Fruit fly (Drosophila melanogaster) whole organism, embryonic: ENCODE data around the gene barr.
A peak's percentile ranks its signal among the peaks of the same experiment; 100 is the strongest.

ENCODE experiments used
- Aef1 ChIP-seq: fragments of 200-800 bp; sonication (Bioruptor generic); IDR thresholded peaks from 3 replicates; pipeline ENCODE4 v1.3.6; 2022; ENCODE audit warnings: missing biosample characterization, missing genetic modification characterization
- Awh ChIP-seq: fragments of 200-800 bp; sonication (Bioruptor generic); IDR thresholded peaks from 2 replicates; pipeline ENCODE4, ENCODE4 v1.3.6; 2022; ENCODE audit warnings: missing biosample characterization, missing genetic modification characterization
- CG10209 ChIP-seq: fragments of 200-800 bp; sonication (Bioruptor generic); optimal IDR thresholded peaks from 3 replicates; lab custom pipeline; 2017; ENCODE audit warnings: missing biosample characterization, mild to moderate bottlenecking, missing genetic modification characterization, missing genetic modification reagents
- CG11085 ChIP-seq: fragments of 200-800 bp; sonication (Bioruptor generic); IDR thresholded peaks from 2 replicates; pipeline ENCODE4 v1.3.6; 2022; ENCODE audit warnings: missing biosample characterization, missing genetic modification characterization
- CG11723 ChIP-seq: fragments of 200-800 bp; sonication (Bioruptor generic); optimal IDR thresholded peaks from 2 replicates; lab custom pipeline; 2017; ENCODE audit warnings: missing biosample characterization, mild to moderate bottlenecking, missing genetic modification characterization
- CG1603 ChIP-seq: fragments of 200-800 bp; sonication (Bioruptor generic); optimal IDR thresholded peaks from 2 replicates; lab custom pipeline; 2019; ENCODE audit warnings: missing biosample characterization, mild to moderate bottlenecking, missing genetic modification characterization, moderate library complexity
- CG1647 ChIP-seq: fragments of 200-800 bp; sonication (Bioruptor generic); optimal IDR thresholded peaks from 3 replicates; lab custom pipeline; 2016; ENCODE audit warnings: missing biosample characterization, missing genetic modification characterization
- CG16863 ChIP-seq: fragments of 200-800 bp; sonication (Bioruptor generic); optimal IDR thresholded peaks from 3 replicates; lab custom pipeline; 2016; ENCODE audit warnings: missing biosample characterization, missing genetic modification characterization
- CG17568 ChIP-seq: fragments of 200-800 bp; sonication (Bioruptor generic); optimal IDR thresholded peaks from 2 replicates; lab custom pipeline; 2018; ENCODE audit warnings: missing biosample characterization, mild to moderate bottlenecking, missing genetic modification characterization, moderate library complexity
- CG2120 ChIP-seq: fragments of 200-800 bp; sonication (Bioruptor generic); optimal IDR thresholded peaks from 3 replicates; lab custom pipeline; 2016; ENCODE audit warnings: missing biosample characterization, missing genetic modification characterization
- CG2712 ChIP-seq: fragments of 200-800 bp; optimal IDR thresholded peaks from 3 replicates; lab custom pipeline; 2019; ENCODE audit warnings: missing biosample characterization, mild to moderate bottlenecking, missing genetic modification characterization, moderate library complexity
- CG30020 ChIP-seq: fragments of 200-800 bp; optimal IDR thresholded peaks from 2 replicates; lab custom pipeline; 2019; ENCODE audit warnings: missing biosample characterization, mild to moderate bottlenecking, missing genetic modification characterization, moderate library complexity
- CG3163 ChIP-seq: fragments of 200-800 bp; sonication (Bioruptor generic); optimal IDR thresholded peaks from 3 replicates; lab custom pipeline; 2016; ENCODE audit warnings: missing biosample characterization, missing genetic modification characterization
- CG32772 ChIP-seq: fragments of 200-800 bp; sonication (Bioruptor generic); IDR thresholded peaks from 2 replicates; pipeline ENCODE4 v1.3.6; 2022; ENCODE audit warnings: missing biosample characterization, missing genetic modification characterization
- CG33557 ChIP-seq: fragments of 200-800 bp; sonication (Bioruptor generic); optimal IDR thresholded peaks from 2 replicates; lab custom pipeline; 2019; ENCODE audit warnings: missing biosample characterization, mild to moderate bottlenecking, missing genetic modification characterization, moderate library complexity
- CG3995 ChIP-seq: fragments of 200-800 bp; sonication (Bioruptor generic); optimal IDR thresholded peaks from 3 replicates; lab custom pipeline; 2016; ENCODE audit warnings: missing biosample characterization, missing genetic modification characterization
- CG43689 ChIP-seq: fragments of 200-800 bp; sonication (Bioruptor generic); IDR thresholded peaks from 2 replicates; pipeline ENCODE4 v1.3.6; 2022; ENCODE audit warnings: missing biosample characterization, missing genetic modification characterization
- CG7556 ChIP-seq: fragments of 200-800 bp; sonication (Bioruptor generic); optimal IDR thresholded peaks from 2 replicates; lab custom pipeline; 2017; ENCODE audit warnings: missing biosample characterization, mild to moderate bottlenecking, missing genetic modification characterization
- CG7839 ChIP-seq: fragments of 200-800 bp; sonication (Bioruptor generic); optimal IDR thresholded peaks from 3 replicates; lab custom pipeline; 2018; ENCODE audit warnings: missing biosample characterization, mild to moderate bottlenecking, missing genetic modification characterization, moderate library complexity
- CG9876 ChIP-seq: fragments of 200-800 bp; sonication (Bioruptor generic); optimal IDR thresholded peaks from 2 replicates; lab custom pipeline; 2016; ENCODE audit warnings: missing biosample characterization, missing genetic modification characterization
- CrebB ChIP-seq: fragments of 200-800 bp; sonication (Bioruptor generic); optimal IDR thresholded peaks from 3 replicates; lab custom pipeline; 2018; ENCODE audit warnings: missing biosample characterization, mild to moderate bottlenecking, missing genetic modification characterization
- D19A ChIP-seq: fragments of 200-800 bp; optimal IDR thresholded peaks from 3 replicates; lab custom pipeline; 2019; ENCODE audit warnings: missing biosample characterization, mild to moderate bottlenecking, missing genetic modification characterization, moderate library complexity
- Dref ChIP-seq: fragments of 200-800 bp; sonication (Bioruptor generic); IDR thresholded peaks from 2 replicates; pipeline ENCODE4 v1.3.6; 2022; ENCODE audit warnings: missing biosample characterization, missing genetic modification characterization
- Eip74EF ChIP-seq, 2 experiments: fragments of 200-800 bp in 1 of 2; fragments of >200 bp in 1 of 2; sonication (Bioruptor generic) in 1 of 2; optimal IDR thresholded peaks; 2 replicates each; lab custom pipeline; 2017 to 2019; ENCODE audit warnings: missing biosample characterization in 2 of 2, missing genetic modification characterization in 2 of 2, mild to moderate bottlenecking in 1 of 2, moderate library complexity in 1 of 2
- Hey ChIP-seq: fragments of 200-800 bp; sonication (Bioruptor generic); optimal IDR thresholded peaks from 3 replicates; lab custom pipeline; 2018; ENCODE audit warnings: missing biosample characterization, mild to moderate bottlenecking, missing genetic modification characterization
- Hmx ChIP-seq: fragments of 200-800 bp; sonication (Bioruptor generic); optimal IDR thresholded peaks from 2 replicates; lab custom pipeline; 2016; ENCODE audit warnings: missing biosample characterization, missing genetic modification characterization
- Mes4 ChIP-seq: fragments of 200-800 bp; sonication (Bioruptor generic); optimal IDR thresholded peaks from 2 replicates; lab custom pipeline; 2016; ENCODE audit warnings: missing biosample characterization, missing genetic modification characterization
- Pdp1 ChIP-seq, 2 experiments: fragments of 200-800 bp; sonication (Bioruptor generic); optimal IDR thresholded peaks; 3 replicates each; lab custom pipeline; 2016; ENCODE audit warnings: missing biosample characterization in 2 of 2, missing genetic modification characterization in 2 of 2, mild to moderate bottlenecking in 1 of 2, moderate library complexity in 1 of 2
- Sox102F ChIP-seq: fragments of 200-800 bp; sonication (Bioruptor generic); optimal IDR thresholded peaks from 2 replicates; lab custom pipeline; 2018; ENCODE audit warnings: missing biosample characterization, mild to moderate bottlenecking, missing genetic modification characterization, moderate library complexity
- TFAM ChIP-seq: fragments of 200-800 bp; sonication (Bioruptor generic); optimal IDR thresholded peaks from 2 replicates; lab custom pipeline; 2017; ENCODE audit warnings: missing biosample characterization, missing genetic modification characterization, inconsistent platforms
- ase ChIP-seq: fragments of 200-800 bp; sonication (Bioruptor generic); IDR thresholded peaks from 3 replicates; pipeline ENCODE4 v1.3.6; 2022; ENCODE audit warnings: missing biosample characterization, missing genetic modification characterization
- az2 ChIP-seq: fragments of 200-800 bp; sonication (Bioruptor generic); optimal IDR thresholded peaks from 3 replicates; lab custom pipeline; 2016; ENCODE audit warnings: missing biosample characterization, missing genetic modification characterization
- cwo ChIP-seq: fragments of 200-800 bp; sonication (Bioruptor generic); optimal IDR thresholded peaks from 3 replicates; lab custom pipeline; 2017; ENCODE audit warnings: missing biosample characterization, missing genetic modification characterization, mild to moderate bottlenecking, moderate library complexity, missing genetic modification reagents
- ems ChIP-seq: fragments of 200-800 bp; sonication (Bioruptor generic); optimal IDR thresholded peaks from 3 replicates; lab custom pipeline; 2016; ENCODE audit warnings: missing biosample characterization, missing genetic modification characterization
- esg ChIP-seq: fragments of 200-800 bp; sonication (Bioruptor generic); conservative IDR thresholded peaks from 2 replicates; pipeline ENCODE4 v1.3.6; 2022; ENCODE audit warnings: missing biosample characterization, missing genetic modification characterization
- gce ChIP-seq: fragments of 200-800 bp; sonication (Bioruptor generic); IDR thresholded peaks from 3 replicates; pipeline ENCODE4 v1.3.6; 2022; ENCODE audit warnings: missing biosample characterization, missing genetic modification characterization
- gcm ChIP-seq: fragments of 200-800 bp; sonication (Bioruptor generic); optimal IDR thresholded peaks from 2 replicates; lab custom pipeline; 2019; ENCODE audit warnings: missing biosample characterization, mild to moderate bottlenecking, missing genetic modification characterization, moderate library complexity
- grau ChIP-seq: fragments of 200-800 bp; optimal IDR thresholded peaks from 3 replicates; lab custom pipeline; 2019; ENCODE audit warnings: missing biosample characterization, mild to moderate bottlenecking, missing genetic modification characterization, moderate library complexity
- gsb-n ChIP-seq: fragments of 200-800 bp; sonication (Bioruptor generic); optimal IDR thresholded peaks from 3 replicates; lab custom pipeline; 2018; ENCODE audit warnings: missing biosample characterization, mild to moderate bottlenecking, missing genetic modification characterization
- her ChIP-seq: fragments of 200-800 bp; sonication (Bioruptor generic); optimal IDR thresholded peaks from 2 replicates; lab custom pipeline; 2016; ENCODE audit warnings: missing biosample characterization, missing genetic modification characterization
- lov ChIP-seq, 2 experiments: fragments of 200-800 bp in 1 of 2; fragments of >200 bp in 1 of 2; sonication (Bioruptor generic) in 1 of 2; IDR thresholded peaks in 1 of 2; optimal IDR thresholded peaks in 1 of 2; 2 replicates in 1 of 2; 3 replicates in 1 of 2; pipeline versions ENCODE4 v1.3.6 to Lab custom; 2017 to 2022; ENCODE audit warnings: missing biosample characterization in 1 of 2, missing genetic modification characterization in 1 of 2
- nerfin-2 ChIP-seq: fragments of 200-800 bp; sonication (Bioruptor generic); IDR thresholded peaks from 2 replicates; pipeline ENCODE4 v1.3.6; 2022; ENCODE audit warnings: missing biosample characterization, missing genetic modification characterization; ENCODE audit not compliant: partially characterized antibody
- psq ChIP-seq: fragments of 200-800 bp; sonication (Bioruptor generic); optimal IDR thresholded peaks from 2 replicates; lab custom pipeline; 2017; ENCODE audit warnings: missing biosample characterization, missing genetic modification characterization
- scrt ChIP-seq: fragments of 200-800 bp; sonication (Bioruptor generic); optimal IDR thresholded peaks from 2 replicates; lab custom pipeline; 2018; ENCODE audit warnings: missing biosample characterization, mild to moderate bottlenecking, missing genetic modification characterization, moderate library complexity
- sd ChIP-seq: fragments of 200-800 bp; sonication (Bioruptor generic); optimal IDR thresholded peaks from 3 replicates; lab custom pipeline; 2018; ENCODE audit warnings: missing biosample characterization, mild to moderate bottlenecking, missing genetic modification characterization, moderate library complexity
- sens ChIP-seq: fragments of 200-800 bp; sonication (Bioruptor generic); peaks from one replicate; lab custom pipeline; 2016; ENCODE audit warnings: missing biosample characterization, missing genetic modification characterization
- slou ChIP-seq: fragments of 200-800 bp; sonication (Bioruptor generic); optimal IDR thresholded peaks from 3 replicates; lab custom pipeline; 2016; ENCODE audit warnings: missing biosample characterization, missing genetic modification characterization
- vvl ChIP-seq: fragments of 200-800 bp; sonication (Bioruptor generic); IDR thresholded peaks from 2 replicates; pipeline ENCODE4 v1.3.6; 2022; ENCODE audit warnings: missing biosample characterization, missing genetic modification characterization
- zf30C ChIP-seq: fragments of 200-800 bp; sonication (Bioruptor generic); optimal IDR thresholded peaks from 3 replicates; lab custom pipeline; 2018; ENCODE audit warnings: missing biosample characterization, mild to moderate bottlenecking, missing genetic modification characterization

barr gene

dm6 chr2L:20091094-20091679, 30.0 kb upstream of the barr start, which contains the start of the genes CG10747 and Pyroxd1 (continued):
- TF ChIP-seq CG9876 (GFP tag; lab: Kevin White, UChicago) (peak; percentile 88), lov (optimal IDR thresholded peaks at IDR 0.05; lab: Kevin White, UChicago) (no peak), lov (GFP tag; IDR thresholded peaks at IDR 0.05; lab: Robert Waterston, UW) (0 out of 3 replicates have a peak, but pooled peaks have one; percentile 65), Mes4 (GFP tag; lab: Kevin White, UChicago) (peak; percentile 90), D19A (tag; lab: Kevin White, UChicago) (peak; percentile 90), CG3163 (GFP tag; lab: Kevin White, UChicago) (peak; percentile 76), CG43689 (GFP tag; lab: Robert Waterston, UW) (peak; percentile 80), Hmx (GFP tag; lab: Kevin White, UChicago) (peak; percentile 94), Awh (peak; percentile 86), CG16863 (GFP tag; lab: Kevin White, UChicago) (peak; percentile 93), grau (tag; lab: Kevin White, UChicago) (peak; percentile 100), Pdp1 (GFP tag; optimal IDR thresholded peaks at IDR 0.05; lab: Kevin White, UChicago) (peak; percentile 93 to 96), sens (GFP tag; lab: Kevin White, UChicago) (peak; percentile 99), her (peak; percentile 89), CG1603 (peak; percentile 86), CG30020 (tag; lab: Kevin White, UChicago) (peak; percentile 85), slou (GFP tag; lab: Kevin White, UChicago) (peak; percentile 90), CG2120 (peak; percentile 99), CrebB (tag; lab: Kevin White, UChicago) (peak; percentile 95), CG7556 (GFP tag; lab: Kevin White, UChicago) (peak; percentile 97), zf30C (GFP tag; lab: Kevin White, UChicago) (peak; percentile 24), Hey (tag; lab: Kevin White, UChicago) (peak; percentile 87), sd (peak; percentile 95), az2 (GFP tag; lab: Kevin White, UChicago) (peak; percentile 98), CG7839 (tag; lab: Kevin White, UChicago) (peak; percentile 98), CG32772 (GFP tag; lab: Robert Waterston, UW) (peak; percentile 93), CG10209 (GFP tag; lab: Kevin White, UChicago) (peak; percentile 98), psq (peak; percentile 85), Sox102F (peak; percentile 97), CG17568 (GFP tag; lab: Kevin White, UChicago) (peak; percentile 96), cwo (GFP tag; lab: Kevin White, UChicago) (peak; percentile 91), gce (peak; percentile 80; the same call in 2 of the 3 replicates), TFAM (peak; percentile 56), ase (GFP tag; lab: Robert Waterston, UW) (peak; percentile 91), gsb-n (tag; lab: Kevin White, UChicago) (peak; percentile 94), CG33557 (GFP tag; lab: Kevin White, UChicago) (peak; percentile 94), Eip74EF (GFP tag; optimal IDR thresholded peaks at IDR 0.05; lab: Kevin White, UChicago) (peak in 1 of 2 experiments; percentile 95), CG3995 (GFP tag; lab: Kevin White, UChicago) (peak; percentile 80), vvl (peak; percentile 96), CG1647 (GFP tag; lab: Kevin White, UChicago) (peak; percentile 93), ems (GFP tag; lab: Kevin White, UChicago) (peak; percentile 97), esg (GFP tag; lab: Robert Waterston, UW) (peak; percentile 96), scrt (GFP tag; lab: Kevin White, UChicago) (peak; percentile 91), gcm (GFP tag; lab: Kevin White, UChicago) (peak; percentile 96), CG11085 (GFP tag; lab: Robert Waterston, UW) (peak; percentile 89), Dref (peak; percentile 43), CG2712 (tag; lab: Kevin White, UChicago) (peak; percentile 97), Aef1 (GFP tag; lab: Robert Waterston, UW) (peak; percentile 95), nerfin-2 (no peak), CG11723 (GFP tag; lab: Kevin White, UChicago) (peak; percentile 94)
